Fruit fly (Drosophila melanogaster) whole organism, adult: ENCODE data around the gene CG33285.

Source experiments
- CG11617 ChIP-seq: fragments of 200-800 bp; sonication (Bioruptor generic); optimal IDR thresholded peaks from 2 replicates; lab custom pipeline; 2017; ENCODE audit warnings: mild to moderate bottlenecking, missing biosample characterization, missing genetic modification reagents, missing genetic modification characterization
- CG12768 ChIP-seq: fragments of 200-800 bp; sonication (Bioruptor generic); optimal IDR thresholded peaks from 2 replicates; lab custom pipeline; 2017; ENCODE audit warnings: missing biosample characterization, missing genetic modification characterization, mild to moderate bottlenecking, moderate library complexity, missing genetic modification reagents
- CG14711 ChIP-seq: fragments of 200-800 bp; sonication (Bioruptor generic); optimal IDR thresholded peaks from 2 replicates; lab custom pipeline; 2018; ENCODE audit warnings: missing biosample characterization, mild to moderate bottlenecking, missing genetic modification characterization, moderate library complexity
- CG1620 ChIP-seq: fragments of 200-800 bp; sonication (Bioruptor generic); optimal IDR thresholded peaks from 2 replicates; lab custom pipeline; 2016; ENCODE audit warnings: missing biosample characterization, missing genetic modification characterization
- CG33017 ChIP-seq: fragments of 200-800 bp; sonication (Bioruptor generic); optimal IDR thresholded peaks from 2 replicates; lab custom pipeline; 2018; ENCODE audit warnings: missing biosample characterization, mild to moderate bottlenecking, missing genetic modification characterization, moderate library complexity
- CG5204 ChIP-seq: fragments of 200-800 bp; sonication (Bioruptor generic); optimal IDR thresholded peaks from 2 replicates; lab custom pipeline; 2016; ENCODE audit warnings: missing biosample characterization, missing genetic modification characterization
- CG7045 ChIP-seq: fragments of 200-800 bp; sonication (Bioruptor generic); optimal IDR thresholded peaks from 2 replicates; lab custom pipeline; 2017; ENCODE audit warnings: missing biosample characterization, mild to moderate bottlenecking, missing genetic modification characterization
- Hr96 ChIP-seq: fragments of 200-800 bp; sonication (Bioruptor generic); optimal IDR thresholded peaks from 2 replicates; lab custom pipeline; 2016; ENCODE audit warnings: missing biosample characterization, missing genetic modification characterization
- Mnt ChIP-seq: fragments of 200-800 bp; sonication (Bioruptor generic); optimal IDR thresholded peaks from 2 replicates; lab custom pipeline; 2016; ENCODE audit warnings: missing biosample characterization, mild to moderate bottlenecking, missing genetic modification characterization
- cnc ChIP-seq, 2 experiments: fragments of >200 bp; optimal IDR thresholded peaks; 2 replicates each; lab custom pipeline; 2017
- kay ChIP-seq: fragments of 200-800 bp; sonication (Bioruptor generic); peaks from one replicate; lab custom pipeline; 2016; ENCODE audit warnings: missing biosample characterization, missing genetic modification characterization, borderline replicate concordance
- ovo ChIP-seq: fragments of 200-800 bp; sonication (Bioruptor generic); optimal IDR thresholded peaks from 2 replicates; lab custom pipeline; 2016; ENCODE audit warnings: missing biosample characterization, missing genetic modification characterization
- pad ChIP-seq: fragments of 200-800 bp; sonication (Bioruptor generic); optimal IDR thresholded peaks from 3 replicates; lab custom pipeline; 2017; ENCODE audit warnings: missing biosample characterization, missing genetic modification characterization, mild to moderate bottlenecking, moderate library complexity, missing genetic modification reagents
- tj ChIP-seq: fragments of 200-800 bp; sonication (Bioruptor generic); optimal IDR thresholded peaks from 3 replicates; lab custom pipeline; 2017; ENCODE audit warnings: missing biosample characterization, mild to moderate bottlenecking, missing genetic modification characterization, moderate library complexity

dm6 chr3L:21046107-21046708 lies 42.6 kb downstream of the CG33285 start:
- TF ChIP-seq tj (GFP tag; lab: Kevin White, UChicago) (no peak), cnc (optimal IDR thresholded peaks at IDR 0.05; lab: Kevin White, UChicago) (no peak), CG5204 (GFP tag; lab: Kevin White, UChicago) (no peak), CG1620 (GFP tag; lab: Kevin White, UChicago) (no peak), Mnt (GFP tag; lab: Kevin White, UChicago) (no peak), CG14711 (tag; lab: Kevin White, UChicago) (no peak), CG33017 (tag; lab: Kevin White, UChicago) (no peak), kay (no peak), pad (no peak), ovo (GFP tag; lab: Kevin White, UChicago) (no peak), CG11617 (GFP tag; lab: Kevin White, UChicago) (no peak), CG7045 (GFP tag; lab: Kevin White, UChicago) (no peak), CG12768 (GFP tag; lab: Kevin White, UChicago) (no peak), Hr96 (GFP tag; lab: Kevin White, UChicago) (no peak)
